Worm (Caenorhabditis elegans): ENCODE measurements around the gene F41B4.1.

DNA sequence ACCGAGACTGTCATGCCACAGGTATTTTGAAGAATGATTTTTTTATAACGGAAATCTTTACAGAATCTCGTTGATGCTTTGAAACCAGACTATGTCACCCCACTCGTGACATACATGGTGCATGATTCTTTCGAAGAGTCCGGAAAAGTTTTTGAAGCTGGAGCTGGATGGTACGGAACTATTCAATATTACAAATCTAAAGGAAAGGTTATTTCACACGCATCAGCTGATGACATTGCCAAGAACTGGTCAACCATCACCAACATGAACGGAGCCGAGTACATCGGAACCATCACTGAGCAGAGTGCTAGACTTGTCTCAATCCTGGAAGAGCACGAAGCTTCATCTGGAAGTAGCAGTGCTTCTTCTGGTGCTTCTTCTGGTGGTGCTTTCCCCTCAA, 6.5 kb downstream of the F41B4.1 start:
- TF ChIP-seq him-1 (tag; optimal IDR thresholded peaks at IDR 0.05) (no peak), dao-5 (tag; optimal IDR thresholded peaks at IDR 0.05) (no peak), W03F9.2 (tag; optimal IDR thresholded peaks at IDR 0.05) (no peak)
